Worm (Caenorhabditis elegans): ENCODE results near the gene cyp-35B2.

Gene cyp-35B2

ce11 chrV:3903424-3903823, 38.5 kb upstream of the cyp-35B2 start:
- TF ChIP-seq ama-1 (optimal IDR thresholded peaks at IDR 0.05) (no peak), aly-1 (tag; optimal IDR thresholded peaks at IDR 0.05) (no peak), ceh-13 (GFP tag; optimal IDR thresholded peaks at IDR 0.05) (no peak), tbx-11 (GFP tag; IDR thresholded peaks at IDR 0.05) (no peak), flt-1 (GFP tag; IDR thresholded peaks at IDR 0.05) (no peak), hnd-1 (tag; optimal IDR thresholded peaks at IDR 0.05) (no peak), hmbx-1 (tag; optimal IDR thresholded peaks at IDR 0.05) (no peak), tra-4 (tag; optimal IDR thresholded peaks at IDR 0.05) (no peak), scrt-1 (GFP tag; IDR thresholded peaks at IDR 0.05) (no peak), F13C5.2 (tag; optimal IDR thresholded peaks at IDR 0.05) (no peak), ceh-36 (tag; optimal IDR thresholded peaks at IDR 0.05) (no peak), pes-1 (GFP tag; IDR thresholded peaks at IDR 0.05) (no peak), hmg-4 (GFP tag; optimal IDR thresholded peaks at IDR 0.05) (no peak), B0310.2 (tag; optimal IDR thresholded peaks at IDR 0.05) (no peak), tbx-37 (GFP tag; conservative IDR thresholded peaks at IDR 0.05) (no peak), ets-7 (tag; optimal IDR thresholded peaks at IDR 0.05) (no peak), sea-1 (GFP tag; conservative IDR thresholded peaks at IDR 0.05) (no peak)

ce11 chrV:3905841-3906240, 36.1 kb upstream of the cyp-35B2 start, which contains the start of gene nhr-156:
TSS of gene nhr-156 (plus strand) at chrV:3906106.
- TF ChIP-seq scrt-1 (GFP tag; IDR thresholded peaks at IDR 0.05) (no peak), ceh-36 (tag; optimal IDR thresholded peaks at IDR 0.05) (no peak), hnd-1 (tag; optimal IDR thresholded peaks at IDR 0.05) (no peak), ceh-13 (GFP tag; optimal IDR thresholded peaks at IDR 0.05) (no peak), ets-7 (tag; optimal IDR thresholded peaks at IDR 0.05) (no peak), hmbx-1 (tag; optimal IDR thresholded peaks at IDR 0.05) (no peak), hmg-4 (GFP tag; optimal IDR thresholded peaks at IDR 0.05) (no peak), tbx-11 (GFP tag; IDR thresholded peaks at IDR 0.05) (no peak), B0310.2 (tag; optimal IDR thresholded peaks at IDR 0.05) (no peak), flt-1 (GFP tag; IDR thresholded peaks at IDR 0.05) (no peak), aly-1 (tag; optimal IDR thresholded peaks at IDR 0.05) (no peak), tbx-37 (GFP tag; conservative IDR thresholded peaks at IDR 0.05) (no peak), sea-1 (GFP tag; conservative IDR thresholded peaks at IDR 0.05) (no peak), pes-1 (GFP tag; IDR thresholded peaks at IDR 0.05) (no peak), ama-1 (optimal IDR thresholded peaks at IDR 0.05) (no peak), F13C5.2 (tag; optimal IDR thresholded peaks at IDR 0.05) (no peak), tra-4 (tag; optimal IDR thresholded peaks at IDR 0.05) (no peak)

- no peak for TF ChIP-seq flt-1 (GFP tag; IDR thresholded peaks at IDR 0.05)
- no peak for TF ChIP-seq tbx-11 (GFP tag; IDR thresholded peaks at IDR 0.05)
- TF ChIP-seq tra-4 (tag; optimal IDR thresholded peaks at IDR 0.05): no peak
These were observed 29.5 kb upstream of the cyp-35B2 start, which contains the start of gene srx-68 for ce11 chrV:3912472-3912871. TSS of gene srx-68 (plus strand) at chrV:3912772.

ce11 chrV:3913131-3913530, 28.8 kb upstream of the cyp-35B2 start:
- no peak for TF ChIP-seq ceh-36 (tag; optimal IDR thresholded peaks at IDR 0.05)

- no peak for TF ChIP-seq hnd-1 (tag; optimal IDR thresholded peaks at IDR 0.05)
- TF ChIP-seq scrt-1 (GFP tag; IDR thresholded peaks at IDR 0.05): no peak
- TF ChIP-seq tra-4 (tag; optimal IDR thresholded peaks at IDR 0.05): no peak
- TF ChIP-seq flt-1 (GFP tag; IDR thresholded peaks at IDR 0.05): no peak
- no peak for TF ChIP-seq hmbx-1 (tag; optimal IDR thresholded peaks at IDR 0.05)
- no peak for TF ChIP-seq ama-1 (optimal IDR thresholded peaks at IDR 0.05)
- TF ChIP-seq F13C5.2 (tag; optimal IDR thresholded peaks at IDR 0.05): no peak
- no peak for TF ChIP-seq tbx-37 (GFP tag; conservative IDR thresholded peaks at IDR 0.05)
- no peak for TF ChIP-seq ceh-13 (GFP tag; optimal IDR thresholded peaks at IDR 0.05)
- TF ChIP-seq hmg-4 (GFP tag; optimal IDR thresholded peaks at IDR 0.05): no peak
- no peak for TF ChIP-seq ets-7 (tag; optimal IDR thresholded peaks at IDR 0.05)
- no peak for TF ChIP-seq pes-1 (GFP tag; IDR thresholded peaks at IDR 0.05)
These were observed 25.5 kb upstream of the cyp-35B2 start, which contains the start of gene srx-67 for ce11 chrV:3916480-3916879. TSS of gene srx-67 (plus strand) at chrV:3916780.

- TF ChIP-seq hmbx-1 (tag; optimal IDR thresholded peaks at IDR 0.05) (no peak), tra-4 (tag; optimal IDR thresholded peaks at IDR 0.05) (no peak), pes-1 (GFP tag; IDR thresholded peaks at IDR 0.05) (no peak), hmg-4 (GFP tag; optimal IDR thresholded peaks at IDR 0.05) (no peak), ets-7 (tag; optimal IDR thresholded peaks at IDR 0.05) (no peak), ceh-36 (tag; optimal IDR thresholded peaks at IDR 0.05) (no peak), B0310.2 (tag; optimal IDR thresholded peaks at IDR 0.05) (no peak), tbx-37 (GFP tag; conservative IDR thresholded peaks at IDR 0.05) (no peak), scrt-1 (GFP tag; IDR thresholded peaks at IDR 0.05) (no peak), sea-1 (GFP tag; conservative IDR thresholded peaks at IDR 0.05) (no peak)
These were observed 22.7 kb upstream of the cyp-35B2 start, which contains the start of gene srx-66 for ce11 chrV:3919289-3919688. TSS of gene srx-66 (plus strand) at chrV:3919589.

- TF ChIP-seq tra-4 (tag; optimal IDR thresholded peaks at IDR 0.05) (no peak), tbx-37 (GFP tag; conservative IDR thresholded peaks at IDR 0.05) (no peak), B0310.2 (tag; optimal IDR thresholded peaks at IDR 0.05) (no peak), ets-7 (tag; optimal IDR thresholded peaks at IDR 0.05) (no peak), sea-1 (GFP tag; conservative IDR thresholded peaks at IDR 0.05) (no peak), F13C5.2 (tag; optimal IDR thresholded peaks at IDR 0.05) (no peak), ceh-36 (tag; optimal IDR thresholded peaks at IDR 0.05) (no peak), pes-1 (GFP tag; IDR thresholded peaks at IDR 0.05) (no peak), ama-1 (optimal IDR thresholded peaks at IDR 0.05) (no peak), aly-1 (tag; optimal IDR thresholded peaks at IDR 0.05) (no peak), hmg-4 (GFP tag; optimal IDR thresholded peaks at IDR 0.05) (no peak), flt-1 (GFP tag; IDR thresholded peaks at IDR 0.05) (no peak), hmbx-1 (tag; optimal IDR thresholded peaks at IDR 0.05) (no peak), scrt-1 (GFP tag; IDR thresholded peaks at IDR 0.05) (no peak), hnd-1 (tag; optimal IDR thresholded peaks at IDR 0.05) (no peak), tbx-11 (GFP tag; IDR thresholded peaks at IDR 0.05) (no peak)
These were observed 20.3 kb upstream of the cyp-35B2 start, which contains the start of gene srx-65 for ce11 chrV:3921635-3922034. TSS of gene srx-65 (plus strand) at chrV:3921935.

ce11 chrV:3922547-3922946, 19.4 kb upstream of the cyp-35B2 start:
- TF ChIP-seq pes-1 (GFP tag; IDR thresholded peaks at IDR 0.05) (no peak), tbx-37 (GFP tag; conservative IDR thresholded peaks at IDR 0.05) (no peak), F13C5.2 (tag; optimal IDR thresholded peaks at IDR 0.05) (no peak), hnd-1 (tag; optimal IDR thresholded peaks at IDR 0.05) (no peak), hmbx-1 (tag; optimal IDR thresholded peaks at IDR 0.05) (no peak), scrt-1 (GFP tag; IDR thresholded peaks at IDR 0.05) (no peak), flt-1 (GFP tag; IDR thresholded peaks at IDR 0.05) (no peak), ceh-13 (GFP tag; optimal IDR thresholded peaks at IDR 0.05) (no peak), ama-1 (optimal IDR thresholded peaks at IDR 0.05) (no peak), tra-4 (tag; optimal IDR thresholded peaks at IDR 0.05) (no peak)
